Worm (Caenorhabditis elegans) whole organism, young adult: ENCODE measurements around the gene mam-4.

ENCODE experiments used
- D2030.7 ChIP-seq: fragments of 200-800 bp; sonication (Bioruptor generic); IDR thresholded peaks from 2 replicates; pipeline ENCODE4 v1.3.6; 2022; ENCODE audit warnings: missing genetic modification reagents, missing genetic modification characterization, missing compliant biosample characterization
- T07F8.4 ChIP-seq: sonication (generic microtip); optimal IDR thresholded peaks from 2 replicates; lab custom pipeline; 2016; ENCODE audit warnings: mild to moderate bottlenecking, missing genetic modification characterization, moderate library complexity, missing compliant biosample characterization
- T26A5.8 ChIP-seq: sonication (generic microtip); optimal IDR thresholded peaks from 2 replicates; lab custom pipeline; 2016; ENCODE audit warnings: missing genetic modification characterization, missing compliant biosample characterization
- bed-1 ChIP-seq: fragments of 200-800 bp; sonication (Bioruptor generic); IDR thresholded peaks from 2 replicates; pipeline ENCODE4 v1.3.6; 2022; ENCODE audit warnings: missing genetic modification reagents, missing genetic modification characterization, missing compliant biosample characterization
- die-1 ChIP-seq: sonication (generic microtip); optimal IDR thresholded peaks from 2 replicates; lab custom pipeline; 2016; ENCODE audit warnings: missing genotype, mild to moderate bottlenecking, missing genetic modification characterization, missing compliant biosample characterization
- egl-18 ChIP-seq: fragments of 200-800 bp; sonication (Bioruptor generic); IDR thresholded peaks from 2 replicates; pipeline ENCODE4 v1.3.6; 2022; ENCODE audit warnings: missing genetic modification reagents, missing genetic modification characterization, missing compliant biosample characterization
- lin-35 ChIP-seq, 3 experiments: fragments of 150-350 bp in 2 of 3; sonication (generic microtip) in 1 of 3; optimal IDR thresholded peaks; 2 replicates each; lab custom pipeline; 2014 to 2018; ENCODE audit warnings: missing biosample characterization in 3 of 3, missing genetic modification characterization in 3 of 3, missing genetic modification reagents in 3 of 3
- madf-8 ChIP-seq: fragments of 200-800 bp; sonication (Bioruptor generic); conservative IDR thresholded peaks from 2 replicates; pipeline ENCODE4 v1.3.6; 2022; ENCODE audit warnings: missing genetic modification reagents, missing genetic modification characterization, missing compliant biosample characterization
- nhr-120 ChIP-seq: fragments of 200-800 bp; sonication (Bioruptor generic); IDR thresholded peaks from 2 replicates; pipeline ENCODE4 v1.3.6; 2022; ENCODE audit warnings: missing genetic modification characterization, missing compliant biosample characterization
- rpc-1 ChIP-seq, 2 experiments: fragments of 150-350 bp in 1 of 2; sonication (generic microtip) in 1 of 2; optimal IDR thresholded peaks; 2 replicates each; lab custom pipeline; 2014 to 2018; ENCODE audit warnings: missing biosample characterization in 1 of 2, missing genetic modification characterization in 1 of 2, missing genetic modification reagents in 1 of 2, missing genotype in 1 of 2
- snpc-4 ChIP-seq, 5 experiments: fragments of 150-350 bp in 1 of 5; sonication (generic microtip) in 4 of 5; optimal IDR thresholded peaks; 2 replicates each; lab custom pipeline; 2014 to 2018; ENCODE audit warnings: missing genetic modification characterization in 5 of 5, missing biosample characterization in 3 of 5, antibody characterized with exemption in 2 of 5, mild to moderate bottlenecking in 2 of 5, missing compliant biosample characterization in 2 of 5, missing genotype in 2 of 5, moderate library complexity in 2 of 5, missing genetic modification reagents in 1 of 5

DNA sequence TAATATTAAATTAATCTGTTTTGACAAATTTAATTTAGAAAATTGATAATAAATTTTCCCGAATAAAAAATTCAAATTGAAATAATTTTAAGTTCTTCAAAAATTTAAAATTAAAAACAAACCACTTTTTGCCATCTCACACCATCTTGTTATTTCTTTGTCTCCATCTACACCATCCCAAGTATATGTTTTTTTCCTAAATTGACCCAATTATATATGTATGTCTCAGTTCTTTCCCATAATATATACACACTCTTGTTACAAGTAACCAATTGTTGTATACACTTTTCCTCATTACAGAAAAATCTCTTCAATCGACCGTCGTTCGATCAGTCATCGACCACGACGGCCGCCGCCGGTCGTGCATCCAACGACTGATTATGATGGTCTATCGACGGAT lies 34.3 kb downstream of the mam-4 start, which contains the start of gene gly-20:
- TF ChIP-seq nhr-120 = no peak
- TF ChIP-seq D2030.7 (GFP tag; lab: Robert Waterston, UW) = no peak
- TF ChIP-seq T26A5.8 (tag; lab: Kevin White, UChicago) = no peak
- no peak for TF ChIP-seq snpc-4 (GFP tag; optimal IDR thresholded peaks at IDR 0.05; lab: Kevin White, UChicago)
- no peak for TF ChIP-seq snpc-4 (tag; optimal IDR thresholded peaks at IDR 0.05; lab: Kevin White, UChicago)
- TF ChIP-seq egl-18 (GFP tag; lab: Robert Waterston, UW) = no peak
- no peak for TF ChIP-seq T07F8.4 (tag; lab: Kevin White, UChicago)
- no peak for TF ChIP-seq die-1
- no peak for TF ChIP-seq madf-8 (GFP tag; lab: Robert Waterston, UW)
- no peak for TF ChIP-seq rpc-1 (optimal IDR thresholded peaks at IDR 0.05; lab: Kevin White, UChicago)
- no peak for TF ChIP-seq rpc-1 (tag; optimal IDR thresholded peaks at IDR 0.05; lab: Kevin White, UChicago)
- no peak for TF ChIP-seq bed-1 (GFP tag; lab: Robert Waterston, UW)
- no peak for TF ChIP-seq lin-35 (GFP tag; optimal IDR thresholded peaks at IDR 0.05; lab: Kevin White, UChicago)
